Worm (Caenorhabditis elegans) whole organism, late embryonic: ENCODE results near the gene col-2.

Experiments
- F13H6.1 ChIP-seq: sonication (generic microtip); optimal IDR thresholded peaks from 2 replicates; lab custom pipeline; 2016; ENCODE audit warnings: missing genetic modification characterization, missing compliant biosample characterization
- K02D7.2 ChIP-seq: sonication (generic microtip); optimal IDR thresholded peaks from 2 replicates; lab custom pipeline; 2017; ENCODE audit warnings: mild to moderate bottlenecking, missing genetic modification characterization, missing compliant biosample characterization
- K09A11.1 ChIP-seq: sonication (generic microtip); optimal IDR thresholded peaks from 2 replicates; lab custom pipeline; 2017; ENCODE audit warnings: antibody characterized with exemption, mild to moderate bottlenecking, missing genetic modification characterization, missing compliant biosample characterization; ENCODE audit not compliant: insufficient read depth
- ahr-1 ChIP-seq: sonication (generic microtip); optimal IDR thresholded peaks from 2 replicates; lab custom pipeline; 2016; ENCODE audit warnings: missing genetic modification characterization, missing compliant biosample characterization
- ama-1 ChIP-seq: fragments of 150-350 bp; optimal IDR thresholded peaks from 2 replicates; lab custom pipeline; 2014
- ceh-14 ChIP-seq: sonication (generic microtip); optimal IDR thresholded peaks from 2 replicates; lab custom pipeline; 2016; ENCODE audit warnings: missing genotype, missing genetic modification characterization, missing compliant biosample characterization
- ceh-18 ChIP-seq: sonication (generic microtip); optimal IDR thresholded peaks from 2 replicates; lab custom pipeline; 2016; ENCODE audit warnings: missing genetic modification characterization, missing compliant biosample characterization
- ceh-2 ChIP-seq: sonication (generic microtip); optimal IDR thresholded peaks from 2 replicates; lab custom pipeline; 2016; ENCODE audit warnings: missing genotype, missing genetic modification characterization, missing compliant biosample characterization
- ceh-24 ChIP-seq: sonication (generic microtip); optimal IDR thresholded peaks from 2 replicates; lab custom pipeline; 2016; ENCODE audit warnings: mild to moderate bottlenecking, missing genetic modification characterization, missing compliant biosample characterization
- ceh-31 ChIP-seq: sonication (generic microtip); optimal IDR thresholded peaks from 2 replicates; lab custom pipeline; 2016; ENCODE audit warnings: missing genetic modification characterization, missing compliant biosample characterization
- ceh-34 ChIP-seq: sonication (generic microtip); optimal IDR thresholded peaks from 2 replicates; lab custom pipeline; 2016; ENCODE audit warnings: mild to moderate bottlenecking, missing genetic modification characterization, missing compliant biosample characterization
- ceh-6 ChIP-seq: fragments of 200-800 bp; sonication (Bioruptor generic); optimal IDR thresholded peaks from 2 replicates; lab custom pipeline; 2018; ENCODE audit warnings: mild to moderate bottlenecking, missing genetic modification characterization, missing compliant biosample characterization
- ceh-9 ChIP-seq: sonication (generic microtip); optimal IDR thresholded peaks from 2 replicates; lab custom pipeline; 2016; ENCODE audit warnings: mild to moderate bottlenecking, missing genetic modification characterization, inconsistent platforms, missing compliant biosample characterization
- elt-2 ChIP-seq: sonication (generic microtip); optimal IDR thresholded peaks from 2 replicates; lab custom pipeline; 2016; ENCODE audit warnings: missing genetic modification reagents, missing genetic modification characterization, missing compliant biosample characterization
- elt-4 ChIP-seq: sonication (generic microtip); optimal IDR thresholded peaks from 2 replicates; lab custom pipeline; 2016; ENCODE audit warnings: missing genetic modification characterization, missing compliant biosample characterization
- ets-4 ChIP-seq: sonication (generic microtip); optimal IDR thresholded peaks from 2 replicates; lab custom pipeline; 2016; ENCODE audit warnings: missing genetic modification characterization, missing compliant biosample characterization
- fkh-10 ChIP-seq: fragments of 150-350 bp; optimal IDR thresholded peaks from 2 replicates; lab custom pipeline; 2014; ENCODE audit warnings: missing biosample characterization, missing genetic modification reagents, missing genetic modification characterization
- fkh-6 ChIP-seq: sonication (generic microtip); optimal IDR thresholded peaks from 2 replicates; lab custom pipeline; 2016; ENCODE audit warnings: missing genetic modification characterization, missing compliant biosample characterization
- hlh-15 ChIP-seq: sonication (generic microtip); optimal IDR thresholded peaks from 2 replicates; lab custom pipeline; 2016; ENCODE audit warnings: missing genetic modification characterization, missing compliant biosample characterization
- hlh-30 ChIP-seq: sonication (generic microtip); optimal IDR thresholded peaks from 2 replicates; lab custom pipeline; 2017; ENCODE audit warnings: antibody characterized with exemption, missing genetic modification characterization, missing compliant biosample characterization; ENCODE audit not compliant: insufficient read depth
- hlh-6 ChIP-seq: sonication (generic microtip); optimal IDR thresholded peaks from 2 replicates; lab custom pipeline; 2016; ENCODE audit warnings: missing genotype, missing genetic modification characterization, missing compliant biosample characterization
- hlh-8 ChIP-seq: sonication (generic microtip); optimal IDR thresholded peaks from 2 replicates; lab custom pipeline; 2016; ENCODE audit warnings: missing genotype, missing genetic modification characterization, missing compliant biosample characterization
- lim-6 ChIP-seq: sonication (generic microtip); optimal IDR thresholded peaks from 2 replicates; lab custom pipeline; 2016; ENCODE audit warnings: missing genetic modification characterization, missing compliant biosample characterization
- madf-2 ChIP-seq: sonication (generic microtip); optimal IDR thresholded peaks from 2 replicates; lab custom pipeline; 2017; ENCODE audit warnings: missing genetic modification characterization, missing compliant biosample characterization
- mec-3 ChIP-seq: sonication (generic microtip); optimal IDR thresholded peaks from 2 replicates; lab custom pipeline; 2016; ENCODE audit warnings: borderline replicate concordance, missing genetic modification characterization, missing compliant biosample characterization
- npax-4 ChIP-seq: sonication (generic microtip); optimal IDR thresholded peaks from 2 replicates; lab custom pipeline; 2016; ENCODE audit warnings: missing genetic modification characterization, missing compliant biosample characterization
- pag-3 ChIP-seq: sonication (generic microtip); optimal IDR thresholded peaks from 2 replicates; lab custom pipeline; 2016; ENCODE audit warnings: missing compliant biosample characterization, missing genetic modification characterization, borderline replicate concordance
- pax-1 ChIP-seq: fragments of 150-350 bp; optimal IDR thresholded peaks from 2 replicates; lab custom pipeline; 2014; ENCODE audit warnings: missing biosample characterization, missing genetic modification characterization
- pha-2 ChIP-seq: sonication (generic microtip); optimal IDR thresholded peaks from 2 replicates; lab custom pipeline; 2017; ENCODE audit warnings: mild to moderate bottlenecking, missing genetic modification characterization, missing compliant biosample characterization
- pqm-1 ChIP-seq: sonication (generic microtip); optimal IDR thresholded peaks from 2 replicates; lab custom pipeline; 2016; ENCODE audit warnings: missing genetic modification characterization, missing compliant biosample characterization
- tbx-7 ChIP-seq: sonication (generic microtip); optimal IDR thresholded peaks from 2 replicates; lab custom pipeline; 2016; ENCODE audit warnings: missing genotype, missing genetic modification characterization, missing compliant biosample characterization
- ttx-3 ChIP-seq: sonication (generic microtip); optimal IDR thresholded peaks from 2 replicates; lab custom pipeline; 2016; ENCODE audit warnings: missing genetic modification reagents, missing genetic modification characterization, missing compliant biosample characterization
- unc-3 ChIP-seq, 2 experiments: fragments of 200-800 bp in 1 of 2; sonication (Bioruptor generic) in 1 of 2; sonication (generic microtip) in 1 of 2; conservative IDR thresholded peaks in 1 of 2; optimal IDR thresholded peaks in 1 of 2; 2 replicates each; pipeline versions ENCODE4 v1.3.6 to Lab custom; 2016 to 2022; ENCODE audit warnings: missing compliant biosample characterization in 2 of 2, missing genetic modification characterization in 2 of 2, missing genetic modification reagents in 1 of 2
- zip-5 ChIP-seq: sonication (generic microtip); optimal IDR thresholded peaks from 2 replicates; lab custom pipeline; 2016; ENCODE audit warnings: missing genetic modification characterization, missing compliant biosample characterization

The col-2 gene

DNA sequence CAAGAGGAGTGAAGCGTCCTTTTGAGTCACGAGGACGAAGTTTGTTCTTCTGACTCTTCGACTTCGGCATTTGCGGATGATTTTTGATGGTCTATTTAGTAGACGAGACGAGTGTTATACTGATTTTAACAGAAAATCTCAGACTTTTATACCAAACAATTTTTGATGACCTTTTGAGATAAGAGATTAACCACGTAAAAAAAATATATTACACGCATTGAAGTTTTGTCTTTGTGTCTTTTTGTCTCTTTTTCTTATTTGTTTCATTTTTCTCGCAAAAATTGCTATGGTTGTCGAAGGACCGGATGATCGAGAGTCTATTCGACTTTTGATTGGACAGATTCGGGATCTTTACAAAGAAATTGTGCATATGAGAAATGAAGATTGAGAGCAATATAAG, 26.2 kb upstream of the col-2 start, which contains the start of gene spch-1:
Gene spch-1 (minus strand): TSS at position 101 of the 400 bp plus-strand sequence.
- no peak for TF ChIP-seq hlh-8
- no peak for TF ChIP-seq pag-3 (tag; lab: Kevin White, UChicago)
- TF ChIP-seq npax-4 (tag; lab: Kevin White, UChicago): no peak
- no peak for TF ChIP-seq hlh-15 (tag; lab: Kevin White, UChicago)
- TF ChIP-seq elt-4 (tag; lab: Kevin White, UChicago): no peak
- TF ChIP-seq pha-2 (tag; lab: Kevin White, UChicago): no peak
- no peak for TF ChIP-seq ahr-1
- TF ChIP-seq pqm-1 (tag; lab: Kevin White, UChicago): no peak
- TF ChIP-seq ama-1 (lab: Kevin White, UChicago): no peak
- no peak for TF ChIP-seq ceh-14 (tag; lab: Kevin White, UChicago)
- no peak for TF ChIP-seq madf-2
- no peak for TF ChIP-seq ceh-24 (tag; lab: Kevin White, UChicago)
- TF ChIP-seq unc-3 (GFP tag; conservative IDR thresholded peaks at IDR 0.05; lab: Robert Waterston, UW): no peak
- no peak for TF ChIP-seq unc-3 (tag; optimal IDR thresholded peaks at IDR 0.05; lab: Kevin White, UChicago)
- TF ChIP-seq ceh-34: no peak
- TF ChIP-seq ets-4 (tag; lab: Kevin White, UChicago): no peak
- no peak for TF ChIP-seq pax-1 (tag; lab: Kevin White, UChicago)

ce11 chrIV:10110870-10111269, 25.6 kb upstream of the col-2 start:
- TF ChIP-seq K02D7.2 (no peak), ceh-18 (no peak)

- TF ChIP-seq elt-2 (tag; lab: Kevin White, UChicago) (no peak), ttx-3 (tag; lab: Kevin White, UChicago) (no peak), ceh-6 (GFP tag; lab: Kevin White, UChicago) (no peak), hlh-6 (no peak), npax-4 (tag; lab: Kevin White, UChicago) (no peak), mec-3 (tag; lab: Kevin White, UChicago) (no peak), lim-6 (tag; lab: Kevin White, UChicago) (no peak), pax-1 (tag; lab: Kevin White, UChicago) (no peak), ama-1 (lab: Kevin White, UChicago) (no peak)
Measured at ce11 chrIV:10110417-10110816, 25.2 kb upstream of the col-2 start, which contains the start of gene egl-38. TSS of gene egl-38 (minus strand) at chrIV:10110517.

DNA sequence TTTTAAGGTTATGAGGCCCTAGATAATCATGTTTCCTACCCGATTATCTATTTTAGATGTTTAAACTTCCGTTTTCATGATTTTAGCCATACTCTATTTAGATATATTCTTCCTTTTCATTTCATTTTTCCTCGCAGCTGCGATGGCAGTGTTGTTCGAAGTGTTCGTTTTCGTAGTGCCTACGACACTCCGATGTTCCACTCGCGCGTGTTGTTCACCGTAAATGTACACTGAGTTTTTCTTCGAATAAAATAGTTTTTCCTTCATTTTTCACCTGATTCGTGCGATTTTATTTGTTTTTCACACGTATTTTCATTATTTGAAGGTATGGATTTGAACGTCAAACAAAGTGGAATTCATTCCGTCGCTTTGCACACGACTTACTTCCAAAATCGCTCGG, 11.6 kb upstream of the col-2 start, which contains the start of gene dis-3:
Gene dis-3 (plus strand): TSS at position 322 of the 400 bp plus-strand sequence.
- TF ChIP-seq unc-3 (GFP tag; conservative IDR thresholded peaks at IDR 0.05; lab: Robert Waterston, UW) (no peak), unc-3 (tag; optimal IDR thresholded peaks at IDR 0.05; lab: Kevin White, UChicago) (no peak), fkh-10 (GFP tag; lab: Kevin White, UChicago) (no peak), ceh-2 (tag; lab: Kevin White, UChicago) (no peak)

- no peak for TF ChIP-seq ceh-9 (tag; lab: Kevin White, UChicago)
- no peak for TF ChIP-seq K09A11.1 (tag; lab: Kevin White, UChicago)
- TF ChIP-seq zip-5: no peak
- no peak for TF ChIP-seq fkh-6 (tag; lab: Kevin White, UChicago)
- TF ChIP-seq hlh-15 (tag; lab: Kevin White, UChicago): no peak
- no peak for TF ChIP-seq hlh-30 (tag; lab: Kevin White, UChicago)
- no peak for TF ChIP-seq F13H6.1
- TF ChIP-seq tbx-7: no peak
- TF ChIP-seq ceh-31 (tag; lab: Kevin White, UChicago): no peak
Measured at ce11 chrIV:10095171-10095570, 9.9 kb upstream of the col-2 start, which contains the start of the genes C04G2.5 and msp-36. TSS of gene C04G2.5 (minus strand) at chrIV:10095271. TSS of gene msp-36 (plus strand) at chrIV:10095433.
